Fruit fly (Drosophila melanogaster) whole organism, pupa: ENCODE results near the gene CG15317.

Experiments used
- CG10348 ChIP-seq: fragments of 200-800 bp; sonication (Bioruptor generic); IDR thresholded peaks from 2 replicates; pipeline ENCODE4 v1.3.6; 2022; ENCODE audit warnings: missing biosample characterization, missing genetic modification characterization
- CG12605 ChIP-seq: fragments of 200-800 bp; sonication (Bioruptor generic); IDR thresholded peaks from 2 replicates; pipeline ENCODE4 v1.3.6; 2022; ENCODE audit warnings: missing biosample characterization, missing genetic modification characterization
- CG14655 ChIP-seq: fragments of 200-800 bp; sonication (Bioruptor generic); optimal IDR thresholded peaks from 3 replicates; lab custom pipeline; 2017; ENCODE audit warnings: mild to moderate bottlenecking, missing biosample characterization, missing genetic modification reagents, missing genetic modification characterization
- CG15710 ChIP-seq: fragments of 200-800 bp; sonication (Bioruptor generic); optimal IDR thresholded peaks from 2 replicates; lab custom pipeline; 2018; ENCODE audit warnings: missing biosample characterization, mild to moderate bottlenecking, missing genetic modification characterization, moderate library complexity
- CG17806 ChIP-seq: fragments of 200-800 bp; sonication (Bioruptor generic); optimal IDR thresholded peaks from 2 replicates; lab custom pipeline; 2018; ENCODE audit warnings: missing biosample characterization, mild to moderate bottlenecking, missing genetic modification characterization, moderate library complexity
- CG32121 ChIP-seq: fragments of 200-800 bp; sonication (Bioruptor generic); IDR thresholded peaks from 2 replicates; pipeline ENCODE4 v1.3.6; 2022; ENCODE audit warnings: missing biosample characterization, missing genetic modification characterization
- CG34367 ChIP-seq: fragments of 200-800 bp; sonication (Bioruptor generic); optimal IDR thresholded peaks from 2 replicates; lab custom pipeline; 2018; ENCODE audit warnings: missing biosample characterization, mild to moderate bottlenecking, missing genetic modification characterization
- EcR ChIP-seq: fragments of 200-800 bp; sonication (Bioruptor generic); optimal IDR thresholded peaks from 3 replicates; lab custom pipeline; 2019; ENCODE audit warnings: missing biosample characterization, missing genetic modification characterization, mild to moderate bottlenecking, moderate library complexity, missing genetic modification reagents
- Pif1A ChIP-seq: fragments of 200-800 bp; sonication (Bioruptor generic); optimal IDR thresholded peaks from 3 replicates; lab custom pipeline; 2016; ENCODE audit warnings: missing biosample characterization, missing genetic modification characterization
- Pif1B ChIP-seq: fragments of 200-800 bp; sonication (Bioruptor generic); optimal IDR thresholded peaks from 3 replicates; lab custom pipeline; 2016; ENCODE audit warnings: missing biosample characterization, missing genetic modification characterization
- Snoo ChIP-seq: fragments of 200-800 bp; sonication (Bioruptor generic); optimal IDR thresholded peaks from 3 replicates; lab custom pipeline; 2017; ENCODE audit warnings: missing biosample characterization, mild to moderate bottlenecking, missing genetic modification characterization, inconsistent platforms
- rn ChIP-seq: fragments of 200-800 bp; sonication (Bioruptor generic); IDR thresholded peaks from 2 replicates; pipeline ENCODE4 v1.3.6; 2022; ENCODE audit warnings: missing biosample characterization, missing genetic modification characterization

DNA sequence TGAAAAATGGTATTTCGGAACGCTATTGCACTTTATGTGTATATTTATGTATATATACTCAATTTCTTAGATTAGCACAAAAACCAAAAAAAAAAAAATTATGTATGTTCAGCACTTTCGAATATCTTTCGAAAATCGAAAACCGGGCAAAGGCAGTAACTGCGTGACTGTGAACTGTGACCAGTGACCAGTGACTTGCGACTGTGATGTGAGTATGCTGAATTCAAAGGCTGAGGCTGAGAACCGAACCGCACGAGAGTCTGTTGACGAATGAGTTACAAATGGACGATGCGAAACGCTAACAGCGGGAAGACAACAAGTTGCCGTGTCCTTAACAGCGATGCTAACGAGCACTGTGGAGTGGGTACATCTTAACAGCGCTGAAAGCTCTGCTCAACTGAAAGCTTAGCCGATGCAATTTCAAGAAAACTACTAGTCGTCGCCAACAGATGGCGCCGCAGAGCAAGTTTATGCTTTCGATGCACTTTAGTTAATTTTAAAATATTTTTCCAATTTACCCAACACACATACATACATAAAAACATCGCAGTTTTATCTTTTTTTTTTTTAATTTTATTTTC lies 5.7 kb downstream of the CG15317 start, which contains the start of gene CG32700:
- TF ChIP-seq Pif1B (no peak), CG32121 (GFP tag; lab: Robert Waterston, UW) (no peak), EcR (GFP tag; lab: Kevin White, UChicago) (no peak), Pif1A (no peak), CG14655 (GFP tag; lab: Kevin White, UChicago) (no peak), CG10348 (GFP tag; lab: Robert Waterston, UW) (no peak), CG12605 (peak; percentile 35; the same call in 1 of the 2 replicates), CG15710 (no peak), CG34367 (no peak), rn (GFP tag; lab: Robert Waterston, UW) (no peak), CG17806 (tag; lab: Kevin White, UChicago) (no peak), Snoo (no peak)
